Worm (Caenorhabditis elegans) whole organism, mixed stage, embryonic: ENCODE results near the gene unc-45.

Experiments
- M03D4.4 ChIP-seq: sonication (generic microtip); optimal IDR thresholded peaks from 2 replicates; lab custom pipeline; 2017; ENCODE audit warnings: mild to moderate bottlenecking, missing genetic modification characterization, missing compliant biosample characterization
- elt-1 ChIP-seq: sonication (generic microtip); optimal IDR thresholded peaks from 2 replicates; lab custom pipeline; 2017; ENCODE audit warnings: missing genetic modification characterization, mild to moderate bottlenecking, missing compliant biosample characterization, antibody characterized with exemption, moderate library complexity, borderline replicate concordance; ENCODE audit not compliant: insufficient read depth
- elt-3 ChIP-seq: fragments of 150-350 bp; optimal IDR thresholded peaks from 2 replicates; lab custom pipeline; 2014; ENCODE audit warnings: missing biosample characterization, missing genetic modification characterization
- flh-1 ChIP-seq: fragments of 200-800 bp; sonication (Bioruptor generic); optimal IDR thresholded peaks from 2 replicates; lab custom pipeline; 2018; ENCODE audit warnings: mild to moderate bottlenecking, missing genetic modification characterization, moderate library complexity, missing compliant biosample characterization
- lsy-2 ChIP-seq: fragments of 150-350 bp; optimal IDR thresholded peaks from 2 replicates; lab custom pipeline; 2014; ENCODE audit warnings: missing biosample characterization, missing genetic modification characterization
- mab-5 ChIP-seq: fragments of 150-350 bp; optimal IDR thresholded peaks from 2 replicates; lab custom pipeline; 2014; ENCODE audit warnings: missing biosample characterization, missing genetic modification characterization
- mep-1 ChIP-seq: fragments of 150-350 bp; optimal IDR thresholded peaks from 2 replicates; lab custom pipeline; 2017; ENCODE audit warnings: missing biosample characterization, missing genetic modification reagents, missing genetic modification characterization, inconsistent platforms
- mls-2 ChIP-seq: sonication (generic microtip); optimal IDR thresholded peaks from 2 replicates; lab custom pipeline; 2016; ENCODE audit warnings: mild to moderate bottlenecking, missing genetic modification characterization, moderate library complexity, missing compliant biosample characterization
- nhr-237 ChIP-seq: fragments of 150-350 bp; optimal IDR thresholded peaks from 2 replicates; lab custom pipeline; 2014; ENCODE audit warnings: missing biosample characterization, missing genetic modification characterization
- pha-4 ChIP-seq: fragments of 150-350 bp; optimal IDR thresholded peaks from 2 replicates; lab custom pipeline; 2018; ENCODE audit warnings: missing biosample characterization, missing genetic modification reagents, missing genetic modification characterization
- unc-39 ChIP-seq: fragments of 150-350 bp; optimal IDR thresholded peaks from 2 replicates; lab custom pipeline; 2014; ENCODE audit warnings: missing biosample characterization, missing genetic modification characterization
- unc-62 ChIP-seq: fragments of 150-350 bp; optimal IDR thresholded peaks from 2 replicates; lab custom pipeline; 2014; ENCODE audit warnings: missing biosample characterization, missing genetic modification reagents, missing genetic modification characterization

- TF ChIP-seq flh-1 (GFP tag; lab: Kevin White, UChicago) (no peak), nhr-237 (tag; lab: Kevin White, UChicago) (no peak), unc-62 (no peak), lsy-2 (no peak), mab-5 (no peak), unc-39 (no peak), M03D4.4 (tag; lab: Kevin White, UChicago) (no peak), pha-4 (tag; lab: Kevin White, UChicago) (no peak), mls-2 (tag; lab: Kevin White, UChicago) (no peak), mep-1 (tag; lab: Kevin White, UChicago) (no peak), elt-3 (tag; lab: Kevin White, UChicago) (no peak), elt-1 (tag; lab: Kevin White, UChicago) (no peak)
Measured at ce11 chrIII:526824-527223, 35.5 kb downstream of the unc-45 start, which contains the start of gene T22F7.4.
